Worm (Caenorhabditis elegans) whole organism, L4 larva: ENCODE results near the gene F19F10.1.

ENCODE experiments used
- R02D3.7 ChIP-seq: fragments of 150-350 bp; sonication (generic microtip); optimal IDR thresholded peaks from 3 replicates; lab custom pipeline; 2014; ENCODE audit warnings: missing biosample characterization, missing genetic modification characterization
- ama-1 ChIP-seq: fragments of 150-350 bp; optimal IDR thresholded peaks from 2 replicates; lab custom pipeline; 2014; ENCODE audit warnings: inconsistent platforms, mixed read lengths
- nhr-11 ChIP-seq: fragments of 150-350 bp; optimal IDR thresholded peaks from 2 replicates; lab custom pipeline; 2014; ENCODE audit warnings: missing biosample characterization, missing genetic modification characterization
- nhr-237 ChIP-seq: sonication (generic microtip); optimal IDR thresholded peaks from 2 replicates; lab custom pipeline; 2017; ENCODE audit warnings: missing biosample characterization, missing genetic modification characterization
- unc-130 ChIP-seq: sonication (generic microtip); optimal IDR thresholded peaks from 2 replicates; lab custom pipeline; 2016; ENCODE audit warnings: missing genetic modification reagents, missing genetic modification characterization, missing compliant biosample characterization
- unc-62 ChIP-seq, 3 experiments: fragments of 150-350 bp in 1 of 3; sonication (generic microtip); optimal IDR thresholded peaks in 2 of 3; peaks in 1 of 3; 1 replicate in 1 of 3; 2 replicates in 2 of 3; lab custom pipeline; 2014 to 2017; ENCODE audit warnings: missing biosample characterization in 3 of 3, missing genetic modification characterization in 3 of 3, missing genetic modification reagents in 3 of 3, missing genotype in 1 of 3
- zip-2 ChIP-seq: fragments of 150-350 bp; optimal IDR thresholded peaks from 2 replicates; lab custom pipeline; 2014; ENCODE audit warnings: missing biosample characterization, missing genetic modification characterization
- ztf-11 ChIP-seq: fragments of 150-350 bp; optimal IDR thresholded peaks from 2 replicates; lab custom pipeline; 2014; ENCODE audit warnings: missing biosample characterization, missing genetic modification characterization

- TF ChIP-seq unc-130 (GFP tag; lab: Kevin White, UChicago) (no peak), R02D3.7 (tag; lab: Kevin White, UChicago) (no peak), ama-1 (lab: Kevin White, UChicago) (no peak), nhr-237 (tag; lab: Kevin White, UChicago) (no peak), nhr-11 (tag; lab: Kevin White, UChicago) (no peak), zip-2 (no peak), unc-62 (GFP tag; optimal IDR thresholded peaks at IDR 0.05 in 1 of 2; lab: Kevin White, UChicago) (no peak), unc-62 (tag; optimal IDR thresholded peaks at IDR 0.05; lab: Kevin White, UChicago) (no peak), ztf-11 (tag; lab: Kevin White, UChicago) (no peak)
These were observed 17.9 kb upstream of the F19F10.1 start, which contains the start of the genes C54F6.19 and nhx-3 for ce11 chrV:7545187-7545586.
